Worm (Caenorhabditis elegans) whole organism, L1 larva: ENCODE results near the gene set-13.

Experiments used
- aly-2 ChIP-seq: fragments of 150-350 bp; optimal IDR thresholded peaks from 2 replicates; lab custom pipeline; 2014; ENCODE audit warnings: missing biosample characterization, missing genetic modification characterization
- blmp-1 ChIP-seq: fragments of 150-350 bp; optimal IDR thresholded peaks from 2 replicates; lab custom pipeline; 2014; ENCODE audit warnings: missing biosample characterization, missing genetic modification characterization
- elt-3 ChIP-seq, 6 experiments: fragments of 150-350 bp in 1 of 6; sonication (generic microtip); optimal IDR thresholded peaks; 2 replicates each; lab custom pipeline; 2017 to 2018; ENCODE audit warnings: missing biosample characterization in 6 of 6, missing genetic modification characterization in 6 of 6, inconsistent platforms in 1 of 6
- jun-1 ChIP-seq: fragments of 150-350 bp; optimal IDR thresholded peaks from 2 replicates; lab custom pipeline; 2014; ENCODE audit warnings: missing biosample characterization, missing genetic modification reagents, missing genetic modification characterization
- lin-15B ChIP-seq: fragments of 150-350 bp; sonication (generic microtip); optimal IDR thresholded peaks from 3 replicates; lab custom pipeline; 2014; ENCODE audit warnings: missing biosample characterization, missing genetic modification characterization
- lir-3 ChIP-seq: sonication (generic microtip); optimal IDR thresholded peaks from 2 replicates; lab custom pipeline; 2016; ENCODE audit warnings: mild to moderate bottlenecking, missing genetic modification characterization, moderate library complexity, missing compliant biosample characterization; ENCODE audit not compliant: poor library complexity
- nhr-20 ChIP-seq: sonication (generic microtip); optimal IDR thresholded peaks from 2 replicates; lab custom pipeline; 2016; ENCODE audit warnings: mild to moderate bottlenecking, missing genetic modification characterization, missing compliant biosample characterization
- snu-23 ChIP-seq: sonication (generic microtip); optimal IDR thresholded peaks from 2 replicates; lab custom pipeline; 2016; ENCODE audit warnings: missing genetic modification characterization, missing compliant biosample characterization
- sup-37 ChIP-seq: fragments of 200-800 bp; sonication (Bioruptor generic); optimal IDR thresholded peaks from 2 replicates; lab custom pipeline; 2018; ENCODE audit warnings: mild to moderate bottlenecking, missing genetic modification characterization, missing compliant biosample characterization
- zip-4 ChIP-seq: fragments of 200-800 bp; sonication (Bioruptor generic); optimal IDR thresholded peaks from 2 replicates; lab custom pipeline; 2018; ENCODE audit warnings: mild to moderate bottlenecking, missing genetic modification characterization, moderate library complexity, missing compliant biosample characterization
- ztf-11 ChIP-seq, 2 experiments: sonication (generic microtip); optimal IDR thresholded peaks; 2 replicates each; lab custom pipeline; 2016 to 2017; ENCODE audit warnings: missing genetic modification characterization in 2 of 2, missing biosample characterization in 1 of 2, missing compliant biosample characterization in 1 of 2

ce11 chrII:2862557-2863035 lies 45.8 kb downstream of the set-13 start:
- TF ChIP-seq lir-3 (no peak), sup-37 (no peak), elt-3 (tag; optimal IDR thresholded peaks at IDR 0.05; lab: Kevin White, UChicago) (no peak), lin-15B (tag; lab: Kevin White, UChicago) (no peak), nhr-20 (tag; lab: Kevin White, UChicago) (no peak), snu-23 (GFP tag; lab: Kevin White, UChicago) (no peak), ztf-11 (tag; optimal IDR thresholded peaks at IDR 0.05; lab: Kevin White, UChicago) (no peak), jun-1 (tag; lab: Kevin White, UChicago) (no peak), blmp-1 (tag; lab: Kevin White, UChicago) (no peak), aly-2 (tag; lab: Kevin White, UChicago) (no peak), zip-4 (GFP tag; lab: Kevin White, UChicago) (no peak)
